Worm (Caenorhabditis elegans) whole organism, L4 larva: ENCODE results near the gene ham-2.
A peak's percentile ranks its signal among the peaks of the same experiment; 100 is the strongest.

Experiments
- D1046.2 ChIP-seq: fragments of 200-800 bp; sonication (Bioruptor generic); IDR thresholded peaks from 2 replicates; pipeline ENCODE4 v1.3.6; 2022; ENCODE audit warnings: missing genetic modification characterization, missing compliant biosample characterization
- F26F4.8 ChIP-seq: fragments of 200-800 bp; sonication (Bioruptor generic); conservative IDR thresholded peaks from 2 replicates; pipeline ENCODE4 v1.3.6; 2022; ENCODE audit warnings: missing genetic modification characterization, missing compliant biosample characterization
- F37D6.2 ChIP-seq: sonication (generic microtip); optimal IDR thresholded peaks from 2 replicates; lab custom pipeline; 2016; ENCODE audit warnings: mild to moderate bottlenecking, missing genetic modification characterization, missing compliant biosample characterization
- T26A8.4 ChIP-seq: fragments of 200-800 bp; sonication (Bioruptor generic); IDR thresholded peaks from 2 replicates; pipeline ENCODE4 v1.3.6; 2022; ENCODE audit warnings: missing genetic modification characterization, missing compliant biosample characterization
- ZK546.5 ChIP-seq, 2 experiments: sonication (generic microtip); optimal IDR thresholded peaks; 2 replicates each; lab custom pipeline; 2017; ENCODE audit warnings: missing biosample characterization in 2 of 2, missing genetic modification characterization in 2 of 2
- ama-1 ChIP-seq: fragments of 150-350 bp; optimal IDR thresholded peaks from 2 replicates; lab custom pipeline; 2014; ENCODE audit warnings: inconsistent platforms, mixed read lengths
- ceh-20 ChIP-seq: fragments of 200-800 bp; sonication (Bioruptor generic); IDR thresholded peaks from 2 replicates; pipeline ENCODE4 v1.3.6; 2022; ENCODE audit warnings: missing genetic modification reagents, missing genetic modification characterization, missing compliant biosample characterization
- ceh-32 ChIP-seq: sonication (generic microtip); optimal IDR thresholded peaks from 2 replicates; lab custom pipeline; 2016; ENCODE audit warnings: mild to moderate bottlenecking, missing genetic modification characterization, missing compliant biosample characterization; ENCODE audit not compliant: poor library complexity
- ceh-44 ChIP-seq: fragments of 200-800 bp; sonication (Bioruptor generic); IDR thresholded peaks from 2 replicates; pipeline ENCODE4 v1.3.6; 2022; ENCODE audit warnings: missing genetic modification reagents, missing genetic modification characterization, missing compliant biosample characterization
- ceh-62 ChIP-seq: sonication (generic microtip); optimal IDR thresholded peaks from 2 replicates; lab custom pipeline; 2017; ENCODE audit warnings: missing biosample characterization, missing genetic modification characterization
- ceh-82 ChIP-seq: sonication (generic microtip); optimal IDR thresholded peaks from 2 replicates; lab custom pipeline; 2017; ENCODE audit warnings: missing biosample characterization, missing genetic modification characterization
- ces-1 ChIP-seq: fragments of 150-350 bp; sonication (generic microtip); optimal IDR thresholded peaks from 4 replicates; lab custom pipeline; 2014; ENCODE audit warnings: missing biosample characterization, missing genetic modification reagents, missing genetic modification characterization
- daf-16 ChIP-seq, 3 experiments: sonication (generic microtip); optimal IDR thresholded peaks; 2 replicates each; lab custom pipeline; 2016 to 2017; ENCODE audit warnings: missing genetic modification characterization in 3 of 3, missing genetic modification reagents in 3 of 3, mild to moderate bottlenecking in 2 of 3, missing compliant biosample characterization in 2 of 3, missing biosample characterization in 1 of 3, moderate library complexity in 1 of 3
- daf-8 ChIP-seq: fragments of 200-800 bp; sonication (Bioruptor generic); IDR thresholded peaks from 2 replicates; pipeline ENCODE4 v1.3.6; 2022; ENCODE audit warnings: missing genetic modification characterization, missing compliant biosample characterization
- dmd-6 ChIP-seq: fragments of 200-800 bp; sonication (Bioruptor generic); IDR thresholded peaks from 2 replicates; pipeline ENCODE4 v1.3.6; 2022; ENCODE audit warnings: missing genetic modification reagents, missing genetic modification characterization, missing compliant biosample characterization
- dmd-8 ChIP-seq: fragments of 200-800 bp; sonication (Bioruptor generic); IDR thresholded peaks from 2 replicates; pipeline ENCODE4 v1.3.6; 2022; ENCODE audit warnings: missing genetic modification characterization, missing compliant biosample characterization
- dmd-9 ChIP-seq: fragments of 200-800 bp; sonication (Bioruptor generic); IDR thresholded peaks from 2 replicates; pipeline ENCODE4 v1.3.6; 2022; ENCODE audit warnings: missing genetic modification reagents, missing genetic modification characterization, missing compliant biosample characterization
- fkh-10 ChIP-seq: fragments of 150-350 bp; optimal IDR thresholded peaks from 2 replicates; lab custom pipeline; 2014; ENCODE audit warnings: missing biosample characterization, missing genetic modification reagents, missing genetic modification characterization
- hif-1 ChIP-seq, 2 experiments: sonication (generic microtip); optimal IDR thresholded peaks; 2 replicates each; lab custom pipeline; 2016 to 2017; ENCODE audit warnings: missing compliant biosample characterization in 2 of 2, missing genetic modification characterization in 2 of 2, missing genetic modification reagents in 2 of 2, missing genotype in 2 of 2, mild to moderate bottlenecking in 1 of 2
- hmg-1.1 ChIP-seq: fragments of 200-800 bp; sonication (Bioruptor generic); IDR thresholded peaks from 2 replicates; pipeline ENCODE4 v1.3.6; 2022; ENCODE audit warnings: missing genetic modification reagents, missing genetic modification characterization, missing compliant biosample characterization
- lin-1 ChIP-seq: fragments of 200-800 bp; sonication (Bioruptor generic); IDR thresholded peaks from 2 replicates; pipeline ENCODE4 v1.3.6; 2022; ENCODE audit warnings: missing genetic modification reagents, missing genetic modification characterization, missing compliant biosample characterization
- lin-15B ChIP-seq: fragments of 150-350 bp; sonication (generic microtip); optimal IDR thresholded peaks from 3 replicates; lab custom pipeline; 2014; ENCODE audit warnings: missing biosample characterization, missing genetic modification characterization
- lin-29 ChIP-seq: fragments of 200-800 bp; sonication (Bioruptor generic); IDR thresholded peaks from 2 replicates; pipeline ENCODE4 v1.3.6; 2022; ENCODE audit warnings: missing genetic modification reagents, missing genetic modification characterization, missing compliant biosample characterization
- lsy-2 ChIP-seq, 2 experiments: fragments of 150-350 bp in 1 of 2; sonication (generic microtip) in 1 of 2; optimal IDR thresholded peaks; 2 replicates each; lab custom pipeline; 2014 to 2017; ENCODE audit warnings: missing biosample characterization in 2 of 2, missing genetic modification characterization in 2 of 2
- madf-5 ChIP-seq, 2 experiments: fragments of 200-800 bp; sonication (Bioruptor generic); IDR thresholded peaks; 2 replicates each; pipeline ENCODE4 v1.3.6; 2022; ENCODE audit warnings: missing compliant biosample characterization in 2 of 2, missing genetic modification characterization in 2 of 2
- mep-1 ChIP-seq: fragments of 150-350 bp; sonication (generic microtip); optimal IDR thresholded peaks from 3 replicates; lab custom pipeline; 2014; ENCODE audit warnings: missing biosample characterization, missing genetic modification characterization
- mes-2 ChIP-seq: sonication (generic microtip); optimal IDR thresholded peaks from 2 replicates; lab custom pipeline; 2016; ENCODE audit warnings: missing genotype, mild to moderate bottlenecking, missing genetic modification characterization, missing compliant biosample characterization; ENCODE audit not compliant: poor library complexity, severe bottlenecking
- mxl-2 ChIP-seq: fragments of 200-800 bp; sonication (Bioruptor generic); conservative IDR thresholded peaks from 2 replicates; pipeline ENCODE4 v1.3.6; 2022; ENCODE audit warnings: missing genetic modification reagents, missing genetic modification characterization, missing compliant biosample characterization
- mxl-3 ChIP-seq: fragments of 200-800 bp; sonication (Bioruptor generic); optimal IDR thresholded peaks from 2 replicates; lab custom pipeline; 2018; ENCODE audit warnings: mild to moderate bottlenecking, missing genetic modification characterization, missing compliant biosample characterization
- nhr-11 ChIP-seq: fragments of 150-350 bp; optimal IDR thresholded peaks from 2 replicates; lab custom pipeline; 2014; ENCODE audit warnings: missing biosample characterization, missing genetic modification characterization
- nhr-25 ChIP-seq: sonication (generic microtip); optimal IDR thresholded peaks from 2 replicates; lab custom pipeline; 2017; ENCODE audit warnings: missing genetic modification characterization, mild to moderate bottlenecking, missing compliant biosample characterization, antibody characterized with exemption, moderate library complexity, borderline replicate concordance; ENCODE audit not compliant: insufficient read depth
- nhr-28 ChIP-seq: fragments of 150-350 bp; optimal IDR thresholded peaks from 2 replicates; lab custom pipeline; 2014; ENCODE audit warnings: missing biosample characterization, missing genetic modification characterization
- nhr-41 ChIP-seq: fragments of 200-800 bp; sonication (Bioruptor generic); IDR thresholded peaks from 2 replicates; pipeline ENCODE4 v1.3.6; 2022; ENCODE audit warnings: missing genetic modification reagents, missing genetic modification characterization, missing compliant biosample characterization
- nhr-76 ChIP-seq: fragments of 150-350 bp; optimal IDR thresholded peaks from 2 replicates; lab custom pipeline; 2014; ENCODE audit warnings: missing biosample characterization, missing genetic modification characterization
- nhr-77 ChIP-seq: fragments of 150-350 bp; optimal IDR thresholded peaks from 2 replicates; lab custom pipeline; 2014; ENCODE audit warnings: missing biosample characterization, missing genetic modification characterization
- pqm-1 ChIP-seq: sonication (generic microtip); optimal IDR thresholded peaks from 2 replicates; lab custom pipeline; 2017; ENCODE audit warnings: missing biosample characterization, missing genetic modification characterization
- rbr-2 ChIP-seq: sonication (generic microtip); optimal IDR thresholded peaks from 2 replicates; lab custom pipeline; 2016; ENCODE audit warnings: missing genotype, missing genetic modification characterization, missing compliant biosample characterization
- saeg-2 ChIP-seq: fragments of 200-800 bp; sonication (Bioruptor generic); IDR thresholded peaks from 2 replicates; pipeline ENCODE4 v1.3.6; 2022; ENCODE audit warnings: missing genetic modification reagents, missing genetic modification characterization, missing compliant biosample characterization
- sdz-12 ChIP-seq: fragments of 200-800 bp; sonication (Bioruptor generic); optimal IDR thresholded peaks from 2 replicates; lab custom pipeline; 2018; ENCODE audit warnings: mild to moderate bottlenecking, missing genetic modification characterization, missing compliant biosample characterization
- skn-1 ChIP-seq: fragments of 150-350 bp; optimal IDR thresholded peaks from 2 replicates; lab custom pipeline; 2014; ENCODE audit warnings: missing biosample characterization, missing genetic modification characterization
- snpc-1.2 ChIP-seq: fragments of 200-800 bp; sonication (Bioruptor generic); IDR thresholded peaks from 2 replicates; pipeline ENCODE4 v1.3.6; 2022; ENCODE audit warnings: missing genetic modification reagents, missing genetic modification characterization, missing compliant biosample characterization
- spr-3 ChIP-seq: fragments of 200-800 bp; sonication (Bioruptor generic); optimal IDR thresholded peaks from 2 replicates; lab custom pipeline; 2018; ENCODE audit warnings: mild to moderate bottlenecking, missing genetic modification characterization, missing compliant biosample characterization
- tra-1 ChIP-seq: fragments of 200-800 bp; sonication (Bioruptor generic); IDR thresholded peaks from 2 replicates; pipeline ENCODE4 v1.3.6; 2022; ENCODE audit warnings: missing genetic modification reagents, missing genetic modification characterization, missing compliant biosample characterization
- vab-7 ChIP-seq: fragments of 200-800 bp; sonication (Bioruptor generic); IDR thresholded peaks from 2 replicates; pipeline ENCODE4 v1.3.6; 2022; ENCODE audit warnings: missing genetic modification reagents, missing genetic modification characterization, missing compliant biosample characterization
- zfp-2 ChIP-seq: sonication (generic microtip); optimal IDR thresholded peaks from 2 replicates; lab custom pipeline; 2016; ENCODE audit warnings: mild to moderate bottlenecking, missing genetic modification characterization, missing compliant biosample characterization
- zip-2 ChIP-seq: fragments of 150-350 bp; optimal IDR thresholded peaks from 2 replicates; lab custom pipeline; 2014; ENCODE audit warnings: missing biosample characterization, missing genetic modification characterization

Gene ham-2

ce11 chrX:4507122-4507681, 47.3 kb upstream of the ham-2 start (continued):
- TF ChIP-seq madf-5 (GFP tag; IDR thresholded peaks at IDR 0.05; lab: Robert Waterston, UW) = no peak
- no peak for TF ChIP-seq vab-7 (GFP tag; lab: Robert Waterston, UW)
- TF ChIP-seq ZK546.5 (tag; optimal IDR thresholded peaks at IDR 0.05; lab: Kevin White, UChicago) = no peak
- TF ChIP-seq hif-1 (tag; optimal IDR thresholded peaks at IDR 0.05; lab: Kevin White, UChicago) = no peak
- no peak for TF ChIP-seq F26F4.8 (GFP tag; lab: Robert Waterston, UW)
- TF ChIP-seq hmg-1.1 (GFP tag; lab: Robert Waterston, UW) = no peak
- TF ChIP-seq zip-2 = no peak
- no peak for TF ChIP-seq T26A8.4 (GFP tag; lab: Robert Waterston, UW)
- TF ChIP-seq daf-16 (GFP tag; optimal IDR thresholded peaks at IDR 0.05; lab: Kevin White, UChicago) = no peak
- peak; percentile 76 for TF ChIP-seq daf-16 (tag; optimal IDR thresholded peaks at IDR 0.05; lab: Kevin White, UChicago)
- no peak for TF ChIP-seq D1046.2 (GFP tag; lab: Robert Waterston, UW)
- TF ChIP-seq lin-29 (GFP tag; lab: Robert Waterston, UW) = no peak
- no peak for TF ChIP-seq nhr-76 (tag; lab: Kevin White, UChicago)
- TF ChIP-seq tra-1 (GFP tag; lab: Robert Waterston, UW) = no peak
- no peak for TF ChIP-seq spr-3 (GFP tag; lab: Kevin White, UChicago)
- peak; percentile 77 for TF ChIP-seq nhr-28 (tag; lab: Kevin White, UChicago)
- TF ChIP-seq ceh-82 = no peak
- no peak for TF ChIP-seq lin-1 (GFP tag; lab: Robert Waterston, UW)
- TF ChIP-seq saeg-2 (GFP tag; lab: Robert Waterston, UW) = no peak
- no peak for TF ChIP-seq rbr-2 (tag; lab: Kevin White, UChicago)
- TF ChIP-seq nhr-77 (tag; lab: Kevin White, UChicago) = peak; percentile 29
- no peak for TF ChIP-seq zfp-2
- no peak for TF ChIP-seq nhr-11
- no peak for TF ChIP-seq mxl-2
- TF ChIP-seq lin-15B (tag; lab: Kevin White, UChicago) = no peak
- TF ChIP-seq F37D6.2 (tag; lab: Kevin White, UChicago) = no peak
- TF ChIP-seq dmd-8 (GFP tag; lab: Robert Waterston, UW) = no peak
- TF ChIP-seq ceh-44 (GFP tag; lab: Robert Waterston, UW) = no peak
- peak; percentile 48 for TF ChIP-seq mep-1 (tag; lab: Kevin White, UChicago)
- no peak for TF ChIP-seq fkh-10 (GFP tag; lab: Kevin White, UChicago)
- TF ChIP-seq dmd-9 (GFP tag; lab: Robert Waterston, UW) = no peak

- TF ChIP-seq dmd-9 (GFP tag; lab: Robert Waterston, UW) = no peak
- peak in 1 of 2 experiments; percentile 13 for TF ChIP-seq lsy-2 (tag; optimal IDR thresholded peaks at IDR 0.05; lab: Kevin White, UChicago)
Measured at ce11 chrX:4508209-4508608, 46.3 kb upstream of the ham-2 start, which contains the start of gene rhi-1. Gene rhi-1 (plus strand): TSS chrX:4508509.

- no peak for TF ChIP-seq daf-8 (GFP tag; lab: Robert Waterston, UW)
- TF ChIP-seq mxl-3 = peak; percentile 27
- TF ChIP-seq lin-29 (GFP tag; lab: Robert Waterston, UW) = no peak
- TF ChIP-seq mes-2 = peak; percentile 30
- TF ChIP-seq ZK546.5 (tag; optimal IDR thresholded peaks at IDR 0.05; lab: Kevin White, UChicago) = no peak
- no peak for TF ChIP-seq nhr-25 (tag; lab: Kevin White, UChicago)
- no peak for TF ChIP-seq madf-5 (GFP tag; IDR thresholded peaks at IDR 0.05; lab: Robert Waterston, UW)
- no peak for TF ChIP-seq nhr-76 (tag; lab: Kevin White, UChicago)
- TF ChIP-seq ceh-62 (tag; lab: Kevin White, UChicago) = no peak
- TF ChIP-seq ama-1 (lab: Kevin White, UChicago) = no peak
- no peak for TF ChIP-seq sdz-12
- TF ChIP-seq dmd-9 (GFP tag; lab: Robert Waterston, UW) = 0 out of 2 replicates have a peak, but pooled peaks have one; percentile 50
- TF ChIP-seq ceh-32 (tag; lab: Kevin White, UChicago) = no peak
- no peak for TF ChIP-seq snpc-1.2 (GFP tag; lab: Robert Waterston, UW)
- no peak for TF ChIP-seq pqm-1 (tag; lab: Kevin White, UChicago)
- no peak for TF ChIP-seq vab-7 (GFP tag; lab: Robert Waterston, UW)
- TF ChIP-seq ces-1 (GFP tag; lab: Kevin White, UChicago) = no peak
- TF ChIP-seq ceh-20 = no peak
- TF ChIP-seq dmd-6 (GFP tag; lab: Robert Waterston, UW) = peak; percentile 9; the same call in 1 of the 2 replicates
- no peak for TF ChIP-seq nhr-41 (GFP tag; lab: Robert Waterston, UW)
- no peak for TF ChIP-seq skn-1 (tag; lab: Kevin White, UChicago)
- TF ChIP-seq F37D6.2 (tag; lab: Kevin White, UChicago) = no peak
- no peak for TF ChIP-seq dmd-8 (GFP tag; lab: Robert Waterston, UW)
Measured at ce11 chrX:4513657-4514143, 40.8 kb upstream of the ham-2 start, which contains the start of gene spr-3. Gene spr-3 (plus strand): TSS chrX:4514093.
